Fruit fly (Drosophila melanogaster) whole organism: Measurements from ENCODE around the gene Nlg1.

Experiments
- pan ChIP-seq: fragments of >200 bp; optimal IDR thresholded peaks from 2 replicates; lab custom pipeline; 2017
- psq ChIP-seq: fragments of >200 bp; optimal IDR thresholded peaks from 2 replicates; lab custom pipeline; 2017

- TF ChIP-seq psq (no peak), pan (lab: Kevin White, UChicago) (no peak)
These were observed 12.0 kb upstream of the Nlg1 start for dm6 chr3R:7645909-7646609.
